Worm (Caenorhabditis elegans) whole organism, L4/young adult: Measurements from ENCODE around the gene F57B1.6.

ENCODE experiments used
- dao-5 ChIP-seq: sonication (generic microtip); optimal IDR thresholded peaks from 2 replicates; lab custom pipeline; 2016; ENCODE audit warnings: missing genotype, missing genetic modification characterization, moderate library complexity, missing compliant biosample characterization
- him-1 ChIP-seq: sonication (generic microtip); optimal IDR thresholded peaks from 2 replicates; lab custom pipeline; 2016; ENCODE audit warnings: missing genotype, missing genetic modification reagents, missing genetic modification characterization, missing compliant biosample characterization

- TF ChIP-seq dao-5 (tag; lab: Kevin White, UChicago), result no peak
- no peak for TF ChIP-seq him-1 (tag; lab: Kevin White, UChicago)
Measured at ce11 chrV:13181450-13181849, 28.0 kb upstream of the F57B1.6 start.
